Worm (Caenorhabditis elegans): ENCODE data around the gene srh-115.
"Not testable (repeated sequence)": the region's sequence is repeated elsewhere in the genome, so short reads cannot be mapped to it uniquely, and the experiment has no call there.

The srh-115 gene

DNA sequence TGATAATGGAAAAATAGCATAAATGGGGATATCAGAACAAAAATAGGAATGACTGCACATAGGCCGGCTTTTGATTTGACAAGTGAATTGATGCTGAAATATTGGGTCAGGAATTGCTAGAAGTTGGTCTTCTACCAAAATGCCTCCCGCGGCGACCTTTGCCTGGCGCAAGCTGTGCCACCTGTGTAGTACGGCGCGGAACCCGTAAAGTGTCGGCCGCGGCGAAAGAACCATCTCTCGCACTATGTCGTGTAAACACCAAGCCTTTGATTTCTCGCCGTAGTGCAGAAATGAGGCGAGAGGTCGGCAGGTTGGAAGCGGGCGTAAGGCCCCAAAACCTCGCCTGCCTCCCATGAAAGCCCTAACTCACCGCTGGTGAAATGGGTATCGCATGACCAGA is 5.8 kb downstream of the srh-115 start:
- no peak for TF ChIP-seq pha-4 (tag; optimal IDR thresholded peaks at IDR 0.05)
- peak; percentile 43 for TF ChIP-seq pag-3 (tag; optimal IDR thresholded peaks at IDR 0.05; ENCODE audit: borderline replicate concordance)

DNA sequence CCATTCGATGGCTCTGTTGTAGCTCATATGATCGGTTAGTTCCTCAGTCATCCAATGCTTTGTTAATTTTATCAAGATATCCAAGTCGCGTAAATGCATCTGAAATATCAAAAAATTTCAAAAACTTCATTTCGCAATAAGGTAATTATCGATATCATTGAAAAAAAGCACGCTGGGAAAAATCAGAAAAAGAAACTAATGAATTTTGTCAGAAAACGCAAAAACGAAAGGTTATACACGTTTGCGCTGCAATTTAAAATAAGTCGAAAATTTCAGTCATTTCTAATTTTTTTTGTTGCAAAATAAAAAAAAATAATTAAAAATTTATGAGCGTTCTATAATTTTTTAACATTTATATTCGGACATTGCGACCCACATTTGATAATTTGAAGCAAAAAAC is 9.3 kb downstream of the srh-115 start, which contains the start of gene K10G4.3:
K10G4.3 (minus strand) TSS at position 101 of the 400 bp plus-strand sequence.
- not testable (repeated sequence) for TF ChIP-seq ceh-19 (GFP tag; optimal IDR thresholded peaks at IDR 0.05); pha-2 (tag; optimal IDR thresholded peaks at IDR 0.05); pros-1 (tag; optimal IDR thresholded peaks at IDR 0.05)

DNA sequence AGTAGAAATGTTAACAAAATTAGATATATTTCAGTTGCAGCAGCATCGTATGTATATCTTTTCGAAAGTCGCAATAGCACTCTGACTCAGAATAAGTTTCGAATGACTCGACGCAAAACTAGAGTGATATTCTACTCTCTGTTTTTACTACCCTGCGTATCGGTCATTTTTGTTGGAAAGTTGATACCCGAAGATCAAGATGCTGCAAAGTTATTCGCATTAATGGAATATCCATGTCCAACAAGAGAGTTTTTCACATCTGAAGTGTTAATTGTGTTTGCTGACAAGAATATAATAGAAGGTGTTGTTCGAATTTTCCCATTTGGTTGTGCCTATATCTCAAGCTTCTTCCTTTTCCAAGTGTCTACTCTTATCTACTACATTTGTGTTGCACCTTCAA is 16.6 kb downstream of the srh-115 start:
- TF ChIP-seq ceh-18 (tag; optimal IDR thresholded peaks at IDR 0.05) (no peak), ceh-24 (tag; optimal IDR thresholded peaks at IDR 0.05) (no peak), ref-2 (tag; optimal IDR thresholded peaks at IDR 0.05) (no peak), fkh-10 (GFP tag; optimal IDR thresholded peaks at IDR 0.05) (no peak), fax-1 (tag; optimal IDR thresholded peaks at IDR 0.05) (no peak), syd-9 (tag; optimal IDR thresholded peaks at IDR 0.05) (no peak), unc-86 (tag; optimal IDR thresholded peaks at IDR 0.05) (no peak), pag-3 (tag; optimal IDR thresholded peaks at IDR 0.05; ENCODE audit: borderline replicate concordance) (no peak), fkh-6 (tag; optimal IDR thresholded peaks at IDR 0.05) (no peak)

DNA sequence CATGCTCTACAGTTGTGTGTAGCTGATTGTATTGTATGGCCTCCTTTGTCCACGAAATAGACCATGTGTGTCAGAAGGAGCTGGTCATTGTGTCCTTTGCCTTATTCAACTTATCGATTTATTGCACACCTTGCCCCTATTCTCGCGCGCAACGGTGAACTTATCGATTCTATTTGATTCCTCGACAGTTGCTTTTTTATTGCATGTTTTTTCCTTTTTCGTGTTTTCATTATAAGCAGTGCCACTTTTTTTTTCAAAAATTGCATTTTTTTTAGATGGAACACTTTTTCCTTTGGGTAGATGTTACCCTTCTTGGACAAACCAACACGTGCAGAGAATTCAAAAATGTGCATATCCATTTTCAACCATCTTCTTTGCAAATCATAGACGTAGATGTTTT is 17.7 kb downstream of the srh-115 start, which contains the start of gene K10G4.10:
K10G4.10 (plus strand) TSS at position 301 of the 400 bp plus-strand sequence.
- TF ChIP-seq lin-11 (tag; optimal IDR thresholded peaks at IDR 0.05), result no peak
- no peak for TF ChIP-seq che-1 (tag; optimal IDR thresholded peaks at IDR 0.05)
- no peak for TF ChIP-seq sox-4 (tag; optimal IDR thresholded peaks at IDR 0.05)
- TF ChIP-seq F13H6.1 (tag; optimal IDR thresholded peaks at IDR 0.05), result no peak
- no peak for TF ChIP-seq ceh-30 (tag; optimal IDR thresholded peaks at IDR 0.05)
- no peak for TF ChIP-seq nhr-232 (tag; optimal IDR thresholded peaks at IDR 0.05)
- TF ChIP-seq ceh-48 (tag; optimal IDR thresholded peaks at IDR 0.05), result no peak
- no peak for TF ChIP-seq ceh-19 (GFP tag; optimal IDR thresholded peaks at IDR 0.05)
- TF ChIP-seq Y22D7AL.16 (tag; optimal IDR thresholded peaks at IDR 0.05), result no peak
- no peak for TF ChIP-seq unc-55 (GFP tag; optimal IDR thresholded peaks at IDR 0.05)
- no peak for TF ChIP-seq ahr-1 (tag; optimal IDR thresholded peaks at IDR 0.05)
- no peak for TF ChIP-seq ceh-14 (tag; optimal IDR thresholded peaks at IDR 0.05)
- TF ChIP-seq pha-4 (tag; optimal IDR thresholded peaks at IDR 0.05), result no peak
- TF ChIP-seq ceh-24 (tag; optimal IDR thresholded peaks at IDR 0.05), result no peak
- TF ChIP-seq pqm-1 (tag; optimal IDR thresholded peaks at IDR 0.05), result no peak
- TF ChIP-seq npax-4 (tag; optimal IDR thresholded peaks at IDR 0.05), result no peak

DNA sequence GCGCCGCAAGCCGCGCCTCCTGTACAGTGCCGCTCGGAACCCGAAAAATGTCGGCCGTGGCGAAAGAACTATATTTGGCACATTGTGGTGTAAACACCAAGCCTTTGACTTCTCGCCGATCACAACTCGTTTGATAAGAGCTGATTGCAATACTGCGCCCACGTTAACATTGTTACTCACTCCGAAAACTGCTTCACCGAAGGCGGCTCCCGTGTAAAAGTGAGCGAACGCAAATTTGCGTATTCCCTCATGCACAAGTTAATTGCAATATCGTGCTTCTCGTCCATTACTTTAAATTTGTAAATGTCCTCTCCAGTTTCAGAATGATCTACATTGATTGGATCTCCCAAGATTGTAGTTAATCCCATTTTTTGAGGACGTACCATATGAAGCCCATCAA is 28.6 kb downstream of the srh-115 start:
- TF ChIP-seq tbx-7 (tag; optimal IDR thresholded peaks at IDR 0.05) (no peak), pat-9 (tag; optimal IDR thresholded peaks at IDR 0.05) (no peak), unc-55 (GFP tag; optimal IDR thresholded peaks at IDR 0.05) (no peak), npax-4 (tag; optimal IDR thresholded peaks at IDR 0.05) (no peak), C38D4.7 (GFP tag; optimal IDR thresholded peaks at IDR 0.05) (no peak), nhr-11 (tag; optimal IDR thresholded peaks at IDR 0.05) (no peak), mec-3 (tag; optimal IDR thresholded peaks at IDR 0.05; ENCODE audit: borderline replicate concordance) (no peak), Y22D7AL.16 (tag; optimal IDR thresholded peaks at IDR 0.05) (no peak), ceh-2 (tag; optimal IDR thresholded peaks at IDR 0.05) (no peak), hlh-8 (tag; optimal IDR thresholded peaks at IDR 0.05) (no peak), ztf-16 (tag; optimal IDR thresholded peaks at IDR 0.05) (no peak), hlh-6 (tag; optimal IDR thresholded peaks at IDR 0.05) (no peak), ceh-48 (tag; optimal IDR thresholded peaks at IDR 0.05) (no peak), pros-1 (tag; optimal IDR thresholded peaks at IDR 0.05) (no peak)

Measured in whole organism, late embryonic.